Worm (Caenorhabditis elegans) whole organism, L2 larva: Measurements from ENCODE around the gene F59B10.2.

Experiments used
- C34F6.9 ChIP-seq: fragments of 150-350 bp; optimal IDR thresholded peaks from 2 replicates; lab custom pipeline; 2014; ENCODE audit warnings: missing biosample characterization, missing genetic modification characterization
- Y55F3AM.14 ChIP-seq: fragments of 200-800 bp; sonication (Bioruptor generic); optimal IDR thresholded peaks from 2 replicates; lab custom pipeline; 2018; ENCODE audit warnings: mild to moderate bottlenecking, missing genetic modification characterization, missing compliant biosample characterization
- ZK546.5 ChIP-seq: sonication (generic microtip); optimal IDR thresholded peaks from 2 replicates; lab custom pipeline; 2017; ENCODE audit warnings: missing biosample characterization, missing genetic modification characterization
- ama-1 ChIP-seq: fragments of 150-350 bp; optimal IDR thresholded peaks from 2 replicates; lab custom pipeline; 2018; ENCODE audit warnings: inconsistent platforms
- ceh-16 ChIP-seq: fragments of 150-350 bp; optimal IDR thresholded peaks from 2 replicates; lab custom pipeline; 2014; ENCODE audit warnings: missing biosample characterization, missing genetic modification characterization
- ceh-82 ChIP-seq: fragments of 150-350 bp; optimal IDR thresholded peaks from 2 replicates; lab custom pipeline; 2014; ENCODE audit warnings: missing biosample characterization, missing genetic modification characterization
- dmd-4 ChIP-seq: sonication (generic microtip); optimal IDR thresholded peaks from 2 replicates; lab custom pipeline; 2017; ENCODE audit warnings: missing biosample characterization, missing genetic modification characterization
- elt-1 ChIP-seq: fragments of 150-350 bp; optimal IDR thresholded peaks from 2 replicates; lab custom pipeline; 2014; ENCODE audit warnings: missing biosample characterization, missing genetic modification characterization
- elt-3 ChIP-seq: sonication (generic microtip); optimal IDR thresholded peaks from 2 replicates; lab custom pipeline; 2017; ENCODE audit warnings: missing biosample characterization, missing genetic modification characterization
- fos-1 ChIP-seq: fragments of 150-350 bp; optimal IDR thresholded peaks from 2 replicates; lab custom pipeline; 2014; ENCODE audit warnings: missing biosample characterization, missing genetic modification characterization
- gmeb-1 ChIP-seq: fragments of 150-350 bp; optimal IDR thresholded peaks from 2 replicates; lab custom pipeline; 2014; ENCODE audit warnings: missing biosample characterization, missing genetic modification characterization
- lin-11 ChIP-seq: fragments of 150-350 bp; sonication (generic microtip); optimal IDR thresholded peaks from 2 replicates; lab custom pipeline; 2014; ENCODE audit warnings: missing biosample characterization, missing genetic modification characterization, inconsistent platforms, mixed read lengths
- lsy-2 ChIP-seq, 2 experiments: fragments of 150-350 bp in 1 of 2; sonication (generic microtip) in 1 of 2; optimal IDR thresholded peaks; 2 replicates each; lab custom pipeline; 2014 to 2017; ENCODE audit warnings: missing biosample characterization in 2 of 2, missing genetic modification characterization in 2 of 2
- mab-5 ChIP-seq: fragments of 150-350 bp; optimal IDR thresholded peaks from 2 replicates; lab custom pipeline; 2014; ENCODE audit warnings: missing biosample characterization, missing genetic modification characterization
- mbf-1 ChIP-seq: sonication (generic microtip); optimal IDR thresholded peaks from 2 replicates; lab custom pipeline; 2017; ENCODE audit warnings: missing biosample characterization, missing genetic modification characterization
- nhr-10 ChIP-seq: sonication (generic microtip); optimal IDR thresholded peaks from 2 replicates; lab custom pipeline; 2017; ENCODE audit warnings: missing biosample characterization, missing genetic modification characterization
- nhr-12 ChIP-seq: fragments of 150-350 bp; optimal IDR thresholded peaks from 2 replicates; lab custom pipeline; 2014; ENCODE audit warnings: missing biosample characterization, missing genetic modification characterization
- nhr-129 ChIP-seq: fragments of 150-350 bp; optimal IDR thresholded peaks from 2 replicates; lab custom pipeline; 2014; ENCODE audit warnings: missing biosample characterization, missing genetic modification characterization
- nhr-237 ChIP-seq: fragments of 150-350 bp; optimal IDR thresholded peaks from 2 replicates; lab custom pipeline; 2014; ENCODE audit warnings: missing biosample characterization, missing genetic modification characterization
- nhr-25 ChIP-seq: fragments of 150-350 bp; sonication (generic microtip); optimal IDR thresholded peaks from 3 replicates; lab custom pipeline; 2014; ENCODE audit warnings: missing biosample characterization, missing genetic modification characterization
- skn-1 ChIP-seq: sonication (generic microtip); optimal IDR thresholded peaks from 2 replicates; lab custom pipeline; 2017; ENCODE audit warnings: missing biosample characterization, missing genetic modification characterization
- sma-3 ChIP-seq: sonication (generic microtip); optimal IDR thresholded peaks from 2 replicates; lab custom pipeline; 2016; ENCODE audit warnings: missing genetic modification reagents, missing genetic modification characterization, missing compliant biosample characterization
- sma-9 ChIP-seq, 2 experiments: fragments of 150-350 bp in 1 of 2; sonication (generic microtip) in 1 of 2; optimal IDR thresholded peaks; 2 replicates each; lab custom pipeline; 2014 to 2016; ENCODE audit warnings: missing genetic modification characterization in 2 of 2, mild to moderate bottlenecking in 1 of 2, missing biosample characterization in 1 of 2, missing compliant biosample characterization in 1 of 2, missing genetic modification reagents in 1 of 2, moderate library complexity in 1 of 2
- snpc-4 ChIP-seq: fragments of 150-350 bp; optimal IDR thresholded peaks from 2 replicates; lab custom pipeline; 2014; ENCODE audit warnings: missing biosample characterization, missing genetic modification characterization
- unc-39 ChIP-seq: fragments of 150-350 bp; optimal IDR thresholded peaks from 2 replicates; lab custom pipeline; 2014; ENCODE audit warnings: missing biosample characterization, missing genetic modification characterization
- unc-55 ChIP-seq: fragments of 150-350 bp; sonication (generic microtip); optimal IDR thresholded peaks from 3 replicates; lab custom pipeline; 2014; ENCODE audit warnings: missing biosample characterization, missing genetic modification reagents, missing genetic modification characterization
- unc-62 ChIP-seq: fragments of 150-350 bp; optimal IDR thresholded peaks from 2 replicates; lab custom pipeline; 2014; ENCODE audit warnings: missing biosample characterization, missing genetic modification reagents, missing genetic modification characterization
- zag-1 ChIP-seq: fragments of 150-350 bp; optimal IDR thresholded peaks from 2 replicates; lab custom pipeline; 2014; ENCODE audit warnings: missing biosample characterization, missing genetic modification characterization
- ztf-1 ChIP-seq: fragments of 200-800 bp; sonication (Bioruptor generic); conservative IDR thresholded peaks from 2 replicates; pipeline ENCODE4 v1.3.6; 2022; ENCODE audit warnings: missing genetic modification characterization, missing compliant biosample characterization
- ztf-4 ChIP-seq: fragments of 150-350 bp; optimal IDR thresholded peaks from 2 replicates; lab custom pipeline; 2014; ENCODE audit warnings: missing biosample characterization, missing genetic modification characterization

F59B10.2 gene

DNA sequence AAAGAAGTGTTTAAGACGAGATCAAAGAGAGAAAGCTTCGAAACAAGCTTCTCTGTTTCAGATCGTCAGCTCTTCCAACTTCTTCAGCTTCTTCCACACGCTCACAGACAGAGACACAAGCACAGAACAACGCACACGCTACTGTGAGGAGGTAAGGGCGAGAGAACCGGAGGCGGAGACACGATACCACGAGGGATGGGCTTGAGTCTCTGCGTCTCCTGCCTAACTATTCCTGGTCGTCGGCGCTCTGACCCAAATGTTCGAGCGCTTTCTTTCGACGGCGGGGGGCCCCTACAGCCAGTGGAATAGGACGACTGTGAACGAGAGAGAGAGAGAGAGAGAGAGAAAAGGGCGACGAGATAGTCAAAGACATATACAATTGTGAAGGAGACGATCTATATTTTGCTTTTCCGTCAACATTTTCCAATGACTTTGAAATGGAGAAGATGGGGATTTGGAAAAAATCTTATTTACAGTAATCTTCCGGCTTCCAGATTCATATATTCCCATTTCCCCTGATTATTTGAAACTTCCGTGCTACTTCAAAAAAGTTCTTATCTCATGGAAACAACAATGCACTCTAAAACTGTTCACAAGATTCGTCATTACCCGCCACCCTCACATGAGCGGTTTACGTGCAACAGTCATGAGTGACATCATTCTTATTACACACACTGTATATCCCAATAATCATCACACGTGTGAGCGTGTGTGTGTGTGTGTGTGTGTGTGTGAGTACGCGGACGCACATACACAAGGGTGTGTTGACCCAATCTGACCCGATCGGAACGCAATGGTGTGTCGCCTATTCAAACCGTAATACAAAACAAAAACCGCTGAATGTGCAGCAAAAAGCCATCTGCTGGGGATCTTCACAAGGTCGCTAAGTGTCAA lies 39.4 kb upstream of the F59B10.2 start (continued):
- TF ChIP-seq unc-39 (tag; lab: Kevin White, UChicago) (no peak), sma-3 (GFP tag; lab: Kevin White, UChicago) (peak; percentile 61), nhr-10 (tag; lab: Kevin White, UChicago) (no peak), ztf-1 (GFP tag; lab: Robert Waterston, UW) (no peak), unc-62 (no peak), dmd-4 (tag; lab: Kevin White, UChicago) (no peak), gmeb-1 (tag; lab: Kevin White, UChicago) (peak; percentile 64), Y55F3AM.14 (GFP tag; lab: Kevin White, UChicago) (peak; percentile 57), snpc-4 (tag; lab: Kevin White, UChicago) (no peak), unc-55 (GFP tag; lab: Kevin White, UChicago) (peak; percentile 84), ceh-82 (tag; lab: Kevin White, UChicago) (peak; percentile 56), ceh-16 (tag; lab: Kevin White, UChicago) (peak; percentile 80), mab-5 (tag; lab: Kevin White, UChicago) (peak; percentile 82), ZK546.5 (no peak), zag-1 (tag; lab: Kevin White, UChicago) (peak; percentile 88), nhr-25 (tag; lab: Kevin White, UChicago) (peak; percentile 83), lin-11 (peak; percentile 93), fos-1 (tag; lab: Kevin White, UChicago) (peak; percentile 58), nhr-12 (no peak), skn-1 (tag; lab: Kevin White, UChicago) (no peak)

DNA sequence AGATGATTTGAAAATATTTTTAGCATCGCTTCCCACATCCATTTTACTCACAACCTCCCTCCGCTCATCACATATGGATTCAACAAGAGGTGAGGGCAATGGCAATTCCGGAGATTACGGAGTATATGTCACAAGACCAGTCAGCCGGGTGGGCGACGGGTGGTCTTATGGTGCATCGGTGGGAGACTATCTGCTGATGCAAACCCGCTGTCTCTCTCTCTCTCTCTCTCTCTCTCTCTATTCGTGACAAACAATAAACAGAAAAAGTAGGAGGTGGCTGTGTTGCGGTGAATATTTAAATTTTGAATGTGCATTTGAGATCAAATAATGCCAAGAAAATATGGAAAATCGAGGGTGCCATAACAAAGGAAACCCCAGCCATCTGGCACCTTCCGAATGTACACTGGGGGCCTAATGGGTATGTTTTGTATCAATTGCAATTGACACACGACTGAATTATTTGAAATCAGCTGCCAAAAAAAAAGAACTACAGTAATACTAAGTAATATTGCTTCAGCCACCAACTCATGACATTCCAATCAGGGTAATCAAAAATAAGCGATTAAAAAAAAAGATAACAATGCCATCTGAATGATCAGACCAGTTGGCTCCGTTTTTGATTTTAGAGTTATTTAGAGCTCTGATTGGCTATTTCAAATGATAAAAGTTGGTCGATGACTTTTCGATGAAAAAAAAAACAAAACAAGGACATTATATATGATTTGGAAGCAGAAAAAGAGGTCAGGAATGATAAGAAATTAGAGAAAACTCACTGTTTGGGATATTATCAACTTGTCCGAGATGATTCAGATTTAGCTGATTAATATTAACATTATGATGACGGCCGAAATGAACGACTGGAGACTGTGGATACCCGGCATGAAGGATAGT lies 38.4 kb upstream of the F59B10.2 start:
- no peak for TF ChIP-seq mbf-1 (tag; lab: Kevin White, UChicago)
- TF ChIP-seq gmeb-1 (tag; lab: Kevin White, UChicago): peak; percentile 12
- TF ChIP-seq ama-1 (lab: Kevin White, UChicago): peak; percentile 86
- peak; percentile 16 for TF ChIP-seq sma-9 (GFP tag; optimal IDR thresholded peaks at IDR 0.05; lab: Kevin White, UChicago)
- TF ChIP-seq sma-9 (tag; optimal IDR thresholded peaks at IDR 0.05; lab: Kevin White, UChicago): no peak
- no peak for TF ChIP-seq elt-1 (tag; lab: Kevin White, UChicago)
- TF ChIP-seq zag-1 (tag; lab: Kevin White, UChicago): no peak
- TF ChIP-seq unc-55 (GFP tag; lab: Kevin White, UChicago): peak; percentile 6
- peak; percentile 23 for TF ChIP-seq lin-11
- peak; percentile 79 for TF ChIP-seq nhr-129 (tag; lab: Kevin White, UChicago)
- TF ChIP-seq C34F6.9 (tag; lab: Kevin White, UChicago): peak; percentile 7

DNA sequence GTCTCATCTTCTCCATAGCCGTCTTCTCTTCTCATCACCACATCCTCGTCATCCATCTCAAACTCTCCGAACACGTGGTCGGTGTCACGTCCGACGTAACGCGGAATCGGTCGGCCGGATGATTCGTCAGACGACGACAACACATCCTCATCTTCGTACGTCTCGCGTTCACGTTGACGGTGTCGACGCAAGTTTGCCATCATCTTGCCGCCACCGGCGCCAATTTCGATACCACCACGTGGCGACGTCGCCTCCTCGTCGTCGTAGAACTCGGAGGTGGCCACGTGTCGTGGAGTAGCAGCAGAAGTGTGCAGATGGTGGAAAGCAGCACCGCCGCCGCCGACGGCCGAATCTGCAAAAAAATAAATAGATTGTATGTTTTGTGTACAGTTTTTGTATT lies 37.7 kb upstream of the F59B10.2 start:
- TF ChIP-seq nhr-129 (tag; lab: Kevin White, UChicago) (peak; percentile 0), nhr-237 (no peak)

DNA sequence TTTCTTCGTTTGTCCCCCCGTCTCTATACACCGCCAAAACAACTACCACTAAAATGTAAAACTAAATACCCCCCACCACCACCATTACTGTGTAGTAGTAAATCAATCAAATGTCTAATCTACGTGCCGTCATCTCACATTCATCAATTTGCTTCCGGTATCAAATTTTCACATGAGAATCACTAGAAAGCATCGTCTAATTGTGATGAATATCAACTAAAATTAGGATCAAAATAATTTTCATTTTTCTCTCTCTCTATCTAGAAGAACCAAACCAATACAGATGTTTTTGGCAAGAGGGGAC lies 37.1 kb upstream of the F59B10.2 start:
- no peak for TF ChIP-seq elt-3 (tag; lab: Kevin White, UChicago)
- TF ChIP-seq unc-55 (GFP tag; lab: Kevin White, UChicago): peak; percentile 19
- peak; percentile 48 for TF ChIP-seq ztf-4 (tag; lab: Kevin White, UChicago)
- peak in 1 of 2 experiments; percentile 43 for TF ChIP-seq lsy-2 (tag; optimal IDR thresholded peaks at IDR 0.05; lab: Kevin White, UChicago)
- no peak for TF ChIP-seq ceh-16 (tag; lab: Kevin White, UChicago)
- TF ChIP-seq ama-1 (lab: Kevin White, UChicago): peak; percentile 83
- TF ChIP-seq C34F6.9 (tag; lab: Kevin White, UChicago): peak; percentile 9
- TF ChIP-seq, all 48 proteins: peak for 5
